Worm (Caenorhabditis elegans) whole organism, L2 larva: Measurements from ENCODE around the gene srx-45.

Experiments
- C34F6.9 ChIP-seq: fragments of 150-350 bp; optimal IDR thresholded peaks from 2 replicates; lab custom pipeline; 2014; ENCODE audit warnings: missing biosample characterization, missing genetic modification characterization
- F13H6.1 ChIP-seq: sonication (generic microtip); optimal IDR thresholded peaks from 2 replicates; lab custom pipeline; 2016; ENCODE audit warnings: missing genetic modification characterization, missing compliant biosample characterization
- R02D3.7 ChIP-seq: fragments of 150-350 bp; optimal IDR thresholded peaks from 2 replicates; lab custom pipeline; 2014; ENCODE audit warnings: missing biosample characterization, missing genetic modification characterization
- alr-1 ChIP-seq: fragments of 150-350 bp; optimal IDR thresholded peaks from 2 replicates; lab custom pipeline; 2014; ENCODE audit warnings: missing biosample characterization, missing genetic modification characterization
- aly-2 ChIP-seq: fragments of 150-350 bp; optimal IDR thresholded peaks from 2 replicates; lab custom pipeline; 2014; ENCODE audit warnings: missing biosample characterization, missing genetic modification characterization
- ama-1 ChIP-seq: fragments of 150-350 bp; optimal IDR thresholded peaks from 2 replicates; lab custom pipeline; 2018; ENCODE audit warnings: inconsistent platforms
- blmp-1 ChIP-seq: sonication (generic microtip); optimal IDR thresholded peaks from 2 replicates; lab custom pipeline; 2017; ENCODE audit warnings: missing genetic modification characterization, mild to moderate bottlenecking, missing compliant biosample characterization, antibody characterized with exemption, moderate library complexity; ENCODE audit not compliant: insufficient read depth
- ceh-16 ChIP-seq: fragments of 150-350 bp; optimal IDR thresholded peaks from 2 replicates; lab custom pipeline; 2014; ENCODE audit warnings: missing biosample characterization, missing genetic modification characterization
- ceh-82 ChIP-seq: fragments of 150-350 bp; optimal IDR thresholded peaks from 2 replicates; lab custom pipeline; 2014; ENCODE audit warnings: missing biosample characterization, missing genetic modification characterization
- crh-2 ChIP-seq: sonication (generic microtip); optimal IDR thresholded peaks from 2 replicates; lab custom pipeline; 2017; ENCODE audit warnings: missing biosample characterization, missing genetic modification characterization
- dmd-4 ChIP-seq: sonication (generic microtip); optimal IDR thresholded peaks from 2 replicates; lab custom pipeline; 2017; ENCODE audit warnings: missing biosample characterization, missing genetic modification characterization
- elt-1 ChIP-seq: fragments of 150-350 bp; optimal IDR thresholded peaks from 2 replicates; lab custom pipeline; 2014; ENCODE audit warnings: missing biosample characterization, missing genetic modification characterization
- elt-3 ChIP-seq: sonication (generic microtip); optimal IDR thresholded peaks from 2 replicates; lab custom pipeline; 2017; ENCODE audit warnings: missing biosample characterization, missing genetic modification characterization
- fos-1 ChIP-seq: fragments of 150-350 bp; optimal IDR thresholded peaks from 2 replicates; lab custom pipeline; 2014; ENCODE audit warnings: missing biosample characterization, missing genetic modification characterization
- gmeb-1 ChIP-seq: fragments of 150-350 bp; optimal IDR thresholded peaks from 2 replicates; lab custom pipeline; 2014; ENCODE audit warnings: missing biosample characterization, missing genetic modification characterization
- lin-39 ChIP-seq: fragments of 150-350 bp; optimal IDR thresholded peaks from 2 replicates; lab custom pipeline; 2014; ENCODE audit warnings: missing biosample characterization, missing genetic modification reagents, missing genetic modification characterization
- lsy-2 ChIP-seq, 2 experiments: fragments of 150-350 bp in 1 of 2; sonication (generic microtip) in 1 of 2; optimal IDR thresholded peaks; 2 replicates each; lab custom pipeline; 2014 to 2017; ENCODE audit warnings: missing biosample characterization in 2 of 2, missing genetic modification characterization in 2 of 2
- mab-5 ChIP-seq: fragments of 150-350 bp; optimal IDR thresholded peaks from 2 replicates; lab custom pipeline; 2014; ENCODE audit warnings: missing biosample characterization, missing genetic modification characterization
- mbf-1 ChIP-seq: sonication (generic microtip); optimal IDR thresholded peaks from 2 replicates; lab custom pipeline; 2017; ENCODE audit warnings: missing biosample characterization, missing genetic modification characterization
- mdl-1 ChIP-seq, 2 experiments: fragments of 150-350 bp in 1 of 2; sonication (generic microtip) in 1 of 2; optimal IDR thresholded peaks; 2 replicates each; lab custom pipeline; 2017; ENCODE audit warnings: missing biosample characterization in 2 of 2, missing genetic modification characterization in 2 of 2
- nhr-10 ChIP-seq: sonication (generic microtip); optimal IDR thresholded peaks from 2 replicates; lab custom pipeline; 2017; ENCODE audit warnings: missing biosample characterization, missing genetic modification characterization
- nhr-11 ChIP-seq: fragments of 150-350 bp; optimal IDR thresholded peaks from 2 replicates; lab custom pipeline; 2014; ENCODE audit warnings: missing biosample characterization, missing genetic modification characterization
- nhr-129 ChIP-seq: fragments of 150-350 bp; optimal IDR thresholded peaks from 2 replicates; lab custom pipeline; 2014; ENCODE audit warnings: missing biosample characterization, missing genetic modification characterization
- nhr-23 ChIP-seq: fragments of 150-350 bp; optimal IDR thresholded peaks from 2 replicates; lab custom pipeline; 2014; ENCODE audit warnings: missing biosample characterization, missing genetic modification reagents, missing genetic modification characterization
- nhr-25 ChIP-seq: fragments of 150-350 bp; sonication (generic microtip); optimal IDR thresholded peaks from 3 replicates; lab custom pipeline; 2014; ENCODE audit warnings: missing biosample characterization, missing genetic modification characterization
- nhr-6 ChIP-seq: fragments of 150-350 bp; optimal IDR thresholded peaks from 2 replicates; lab custom pipeline; 2014; ENCODE audit warnings: missing biosample characterization, missing genetic modification characterization
- nhr-77 ChIP-seq: fragments of 150-350 bp; optimal IDR thresholded peaks from 2 replicates; lab custom pipeline; 2014; ENCODE audit warnings: missing biosample characterization, missing genetic modification characterization
- peb-1 ChIP-seq: fragments of 150-350 bp; optimal IDR thresholded peaks from 2 replicates; lab custom pipeline; 2014; ENCODE audit warnings: missing biosample characterization, missing genetic modification characterization
- sma-3 ChIP-seq: sonication (generic microtip); optimal IDR thresholded peaks from 2 replicates; lab custom pipeline; 2016; ENCODE audit warnings: missing genetic modification reagents, missing genetic modification characterization, missing compliant biosample characterization
- sma-9 ChIP-seq, 2 experiments: fragments of 150-350 bp in 1 of 2; sonication (generic microtip) in 1 of 2; optimal IDR thresholded peaks; 2 replicates each; lab custom pipeline; 2014 to 2016; ENCODE audit warnings: missing genetic modification characterization in 2 of 2, mild to moderate bottlenecking in 1 of 2, missing biosample characterization in 1 of 2, missing compliant biosample characterization in 1 of 2, missing genetic modification reagents in 1 of 2, moderate library complexity in 1 of 2
- snpc-4 ChIP-seq: fragments of 150-350 bp; optimal IDR thresholded peaks from 2 replicates; lab custom pipeline; 2014; ENCODE audit warnings: missing biosample characterization, missing genetic modification characterization
- unc-39 ChIP-seq: fragments of 150-350 bp; optimal IDR thresholded peaks from 2 replicates; lab custom pipeline; 2014; ENCODE audit warnings: missing biosample characterization, missing genetic modification characterization
- unc-55 ChIP-seq: fragments of 150-350 bp; sonication (generic microtip); optimal IDR thresholded peaks from 3 replicates; lab custom pipeline; 2014; ENCODE audit warnings: missing biosample characterization, missing genetic modification reagents, missing genetic modification characterization
- unc-62 ChIP-seq: fragments of 150-350 bp; optimal IDR thresholded peaks from 2 replicates; lab custom pipeline; 2014; ENCODE audit warnings: missing biosample characterization, missing genetic modification reagents, missing genetic modification characterization
- zag-1 ChIP-seq: fragments of 150-350 bp; optimal IDR thresholded peaks from 2 replicates; lab custom pipeline; 2014; ENCODE audit warnings: missing biosample characterization, missing genetic modification characterization
- ztf-11 ChIP-seq: sonication (generic microtip); optimal IDR thresholded peaks from 2 replicates; lab custom pipeline; 2017; ENCODE audit warnings: missing biosample characterization, missing genetic modification characterization
- ztf-4 ChIP-seq: fragments of 150-350 bp; optimal IDR thresholded peaks from 2 replicates; lab custom pipeline; 2014; ENCODE audit warnings: missing biosample characterization, missing genetic modification characterization

The srx-45 gene

DNA sequence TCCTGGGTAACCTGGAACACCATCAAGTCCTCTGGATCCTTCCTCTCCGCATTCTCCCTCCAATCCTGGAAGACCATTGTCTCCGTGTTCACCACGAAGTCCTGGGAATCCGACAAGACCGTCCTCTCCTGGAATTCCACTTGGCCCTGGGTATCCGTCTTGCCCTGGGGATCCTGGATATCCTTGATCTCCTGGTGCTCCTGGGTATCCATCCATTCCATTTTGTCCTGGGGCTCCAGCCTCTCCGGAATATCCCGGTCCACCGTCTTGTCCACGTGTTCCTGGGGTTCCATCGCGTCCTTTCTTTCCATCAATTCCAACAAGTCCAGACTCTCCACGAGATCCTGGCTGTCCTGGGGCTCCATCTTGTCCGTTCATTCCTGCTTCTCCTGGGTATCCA is 33.5 kb upstream of the srx-45 start:
- TF ChIP-seq mdl-1 (tag; optimal IDR thresholded peaks at IDR 0.05; lab: Kevin White, UChicago) (no peak), peb-1 (tag; lab: Kevin White, UChicago) (no peak), nhr-11 (tag; lab: Kevin White, UChicago) (no peak), ama-1 (no peak), lsy-2 (tag; optimal IDR thresholded peaks at IDR 0.05; lab: Kevin White, UChicago) (no peak), dmd-4 (tag; lab: Kevin White, UChicago) (no peak), crh-2 (tag; lab: Kevin White, UChicago) (no peak)

- TF ChIP-seq ceh-16 (tag; lab: Kevin White, UChicago) (no peak), nhr-10 (no peak), unc-39 (tag; lab: Kevin White, UChicago) (no peak), dmd-4 (tag; lab: Kevin White, UChicago) (no peak), nhr-23 (tag; lab: Kevin White, UChicago) (no peak), aly-2 (no peak), mdl-1 (tag; optimal IDR thresholded peaks at IDR 0.05; lab: Kevin White, UChicago) (no peak), nhr-25 (tag; lab: Kevin White, UChicago) (no peak), R02D3.7 (tag; lab: Kevin White, UChicago) (no peak), gmeb-1 (no peak), C34F6.9 (tag; lab: Kevin White, UChicago) (no peak), unc-55 (GFP tag; lab: Kevin White, UChicago) (no peak), zag-1 (no peak), nhr-6 (tag; lab: Kevin White, UChicago) (no peak), elt-3 (no peak), lin-39 (tag; lab: Kevin White, UChicago) (no peak), mab-5 (tag; lab: Kevin White, UChicago) (no peak), lsy-2 (tag; optimal IDR thresholded peaks at IDR 0.05; lab: Kevin White, UChicago) (no peak)
- TF ChIP-seq, all 48 proteins: peak for 0
Measured at ce11 chrIII:9337968-9338367, 31.5 kb upstream of the srx-45 start.

- no peak for TF ChIP-seq fos-1 (tag; lab: Kevin White, UChicago)
- TF ChIP-seq, all 48 proteins: peak for 0
Measured at ce11 chrIII:9336807-9337206, 30.3 kb upstream of the srx-45 start.

- TF ChIP-seq F13H6.1 (tag; lab: Kevin White, UChicago) (no peak), snpc-4 (no peak), nhr-77 (tag; lab: Kevin White, UChicago) (no peak), blmp-1 (tag; lab: Kevin White, UChicago) (no peak), unc-62 (GFP tag; lab: Kevin White, UChicago) (no peak), lin-39 (tag; lab: Kevin White, UChicago) (no peak), gmeb-1 (no peak), alr-1 (tag; lab: Kevin White, UChicago) (no peak), mdl-1 (tag; optimal IDR thresholded peaks at IDR 0.05; lab: Kevin White, UChicago) (no peak), ceh-16 (tag; lab: Kevin White, UChicago) (no peak), nhr-11 (tag; lab: Kevin White, UChicago) (no peak), mbf-1 (tag; lab: Kevin White, UChicago) (no peak), ztf-11 (no peak), ceh-82 (tag; lab: Kevin White, UChicago) (no peak), sma-9 (GFP tag; optimal IDR thresholded peaks at IDR 0.05; lab: Kevin White, UChicago) (no peak), sma-9 (tag; optimal IDR thresholded peaks at IDR 0.05; lab: Kevin White, UChicago) (no peak)
Measured at ce11 chrIII:9335076-9335475, 28.6 kb upstream of the srx-45 start.

DNA sequence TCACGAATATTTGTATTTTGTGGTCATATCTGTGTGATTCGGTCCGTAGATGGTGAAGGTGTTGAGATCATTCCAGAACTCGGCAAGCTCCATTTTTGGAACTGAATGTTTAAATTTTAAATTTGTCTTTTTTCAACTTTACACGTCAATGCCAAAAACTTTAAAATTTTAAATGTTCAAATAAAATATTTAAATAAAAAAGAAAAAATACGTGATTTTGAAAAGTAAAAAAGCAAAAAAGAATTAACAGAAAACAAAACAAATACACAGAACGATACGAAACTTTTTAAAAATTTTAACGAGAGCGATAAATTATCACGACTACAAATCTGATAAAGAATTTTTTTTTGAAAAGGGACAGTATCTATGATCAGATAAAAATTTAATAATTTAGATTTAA is 27.7 kb upstream of the srx-45 start, which contains the start of gene elo-4:
Gene elo-4, minus strand, starts transcription at position 101 of the 400 bp plus-strand sequence.
- TF ChIP-seq nhr-77 (tag; lab: Kevin White, UChicago) (no peak), ztf-4 (tag; lab: Kevin White, UChicago) (no peak), snpc-4 (no peak), elt-1 (tag; lab: Kevin White, UChicago) (no peak), ztf-11 (no peak), elt-3 (no peak), unc-62 (GFP tag; lab: Kevin White, UChicago) (no peak), dmd-4 (tag; lab: Kevin White, UChicago) (no peak), sma-3 (GFP tag; lab: Kevin White, UChicago) (no peak), lsy-2 (tag; optimal IDR thresholded peaks at IDR 0.05; lab: Kevin White, UChicago) (no peak), nhr-129 (no peak), alr-1 (tag; lab: Kevin White, UChicago) (no peak), nhr-10 (no peak), nhr-25 (tag; lab: Kevin White, UChicago) (no peak), mab-5 (tag; lab: Kevin White, UChicago) (no peak)
